Worm (Caenorhabditis elegans) whole organism, young adult: ENCODE data around the gene F28F8.7.

Experiments
- C17E4.6 ChIP-seq: fragments of 200-800 bp; sonication (Bioruptor generic); IDR thresholded peaks from 2 replicates; pipeline ENCODE4 v1.3.6; 2022; ENCODE audit warnings: missing genetic modification reagents, missing genetic modification characterization, missing compliant biosample characterization
- D2030.7 ChIP-seq: fragments of 200-800 bp; sonication (Bioruptor generic); IDR thresholded peaks from 2 replicates; pipeline ENCODE4 v1.3.6; 2022; ENCODE audit warnings: missing genetic modification reagents, missing genetic modification characterization, missing compliant biosample characterization
- F22D6.2 ChIP-seq: sonication (generic microtip); optimal IDR thresholded peaks from 2 replicates; lab custom pipeline; 2016; ENCODE audit warnings: mild to moderate bottlenecking, missing genetic modification characterization, missing compliant biosample characterization
- F23B12.7 ChIP-seq: sonication (generic microtip); optimal IDR thresholded peaks from 2 replicates; lab custom pipeline; 2017; ENCODE audit warnings: missing genetic modification characterization, mild to moderate bottlenecking, missing compliant biosample characterization, antibody characterized with exemption, moderate library complexity; ENCODE audit not compliant: insufficient read depth
- F33H1.4 ChIP-seq: fragments of 200-800 bp; sonication (Bioruptor generic); IDR thresholded peaks from 2 replicates; pipeline ENCODE4 v1.3.6; 2022; ENCODE audit warnings: missing genetic modification reagents, missing genetic modification characterization, missing compliant biosample characterization
- F55B11.4 ChIP-seq: sonication (generic microtip); optimal IDR thresholded peaks from 2 replicates; lab custom pipeline; 2016; ENCODE audit warnings: missing compliant biosample characterization, missing genetic modification characterization, borderline replicate concordance; ENCODE audit not compliant: insufficient read depth
- F57C9.4 ChIP-seq: sonication (generic microtip); optimal IDR thresholded peaks from 2 replicates; lab custom pipeline; 2017; ENCODE audit warnings: mild to moderate bottlenecking, missing genetic modification characterization, missing compliant biosample characterization
- Y53F4B.3 ChIP-seq: fragments of 200-800 bp; sonication (Bioruptor generic); IDR thresholded peaks from 2 replicates; pipeline ENCODE4 v1.3.6; 2022; ENCODE audit warnings: missing genetic modification reagents, missing genetic modification characterization, missing compliant biosample characterization
- Y79H2A.3 ChIP-seq: fragments of 200-800 bp; sonication (Bioruptor generic); conservative IDR thresholded peaks from 2 replicates; pipeline ENCODE4 v1.3.6; 2022; ENCODE audit warnings: missing genetic modification reagents, missing genetic modification characterization, missing compliant biosample characterization
- Y95B8A.8 ChIP-seq: fragments of 200-800 bp; sonication (Bioruptor generic); IDR thresholded peaks from 2 replicates; pipeline ENCODE4 v1.3.6; 2022; ENCODE audit warnings: missing genetic modification reagents, missing genetic modification characterization, missing compliant biosample characterization
- akir-1 ChIP-seq: fragments of 200-800 bp; sonication (Bioruptor generic); optimal IDR thresholded peaks from 2 replicates; lab custom pipeline; 2018; ENCODE audit warnings: mild to moderate bottlenecking, missing genetic modification characterization, moderate library complexity, missing compliant biosample characterization
- aptf-2 ChIP-seq: fragments of 200-800 bp; sonication (Bioruptor generic); conservative IDR thresholded peaks from 2 replicates; pipeline ENCODE4 v1.3.6; 2022; ENCODE audit warnings: missing genetic modification reagents, missing genetic modification characterization, missing compliant biosample characterization
- attf-3 ChIP-seq: fragments of 200-800 bp; sonication (Bioruptor generic); conservative IDR thresholded peaks from 2 replicates; pipeline ENCODE4 v1.3.6; 2022; ENCODE audit warnings: missing genetic modification reagents, missing genetic modification characterization, missing compliant biosample characterization
- attf-5 ChIP-seq: fragments of 200-800 bp; sonication (Bioruptor generic); optimal IDR thresholded peaks from 2 replicates; lab custom pipeline; 2018; ENCODE audit warnings: mild to moderate bottlenecking, missing genetic modification characterization, missing compliant biosample characterization
- attf-6 ChIP-seq: fragments of 200-800 bp; sonication (Bioruptor generic); IDR thresholded peaks from 2 replicates; pipeline ENCODE4 v1.3.6; 2022; ENCODE audit warnings: missing genetic modification reagents, missing genetic modification characterization, missing compliant biosample characterization
- bed-1 ChIP-seq: fragments of 200-800 bp; sonication (Bioruptor generic); IDR thresholded peaks from 2 replicates; pipeline ENCODE4 v1.3.6; 2022; ENCODE audit warnings: missing genetic modification reagents, missing genetic modification characterization, missing compliant biosample characterization
- bed-2 ChIP-seq: fragments of 200-800 bp; sonication (Bioruptor generic); IDR thresholded peaks from 2 replicates; pipeline ENCODE4 v1.3.6; 2022; ENCODE audit warnings: missing genetic modification reagents, missing genetic modification characterization, missing compliant biosample characterization
- ceh-100 ChIP-seq: fragments of 200-800 bp; sonication (Bioruptor generic); IDR thresholded peaks from 2 replicates; pipeline ENCODE4 v1.3.6; 2022; ENCODE audit warnings: missing genetic modification reagents, missing genetic modification characterization, missing compliant biosample characterization
- ceh-79 ChIP-seq: sonication (generic microtip); optimal IDR thresholded peaks from 2 replicates; lab custom pipeline; 2017; ENCODE audit warnings: mild to moderate bottlenecking, missing genetic modification characterization, missing compliant biosample characterization
- ceh-91 ChIP-seq: fragments of 200-800 bp; sonication (Bioruptor generic); IDR thresholded peaks from 2 replicates; pipeline ENCODE4 v1.3.6; 2022; ENCODE audit warnings: missing genetic modification reagents, missing genetic modification characterization, missing compliant biosample characterization
- egl-18 ChIP-seq: fragments of 200-800 bp; sonication (Bioruptor generic); IDR thresholded peaks from 2 replicates; pipeline ENCODE4 v1.3.6; 2022; ENCODE audit warnings: missing genetic modification reagents, missing genetic modification characterization, missing compliant biosample characterization
- egl-44 ChIP-seq: fragments of 200-800 bp; sonication (Bioruptor generic); IDR thresholded peaks from 2 replicates; pipeline ENCODE4 v1.3.6; 2022; ENCODE audit warnings: missing genetic modification reagents, missing genetic modification characterization, missing compliant biosample characterization
- him-1 ChIP-seq: sonication (generic microtip); optimal IDR thresholded peaks from 2 replicates; lab custom pipeline; 2016; ENCODE audit warnings: missing genotype, missing genetic modification reagents, missing genetic modification characterization, missing compliant biosample characterization
- hsf-1 ChIP-seq: fragments of 200-800 bp; sonication (Bioruptor generic); IDR thresholded peaks from 2 replicates; pipeline ENCODE4 v1.3.6; 2022; ENCODE audit warnings: missing genetic modification reagents, missing genetic modification characterization, missing compliant biosample characterization
- lsl-1 ChIP-seq: fragments of 200-800 bp; sonication (Bioruptor generic); optimal IDR thresholded peaks from 2 replicates; lab custom pipeline; 2018; ENCODE audit warnings: mild to moderate bottlenecking, missing genetic modification characterization, moderate library complexity, missing compliant biosample characterization
- madf-8 ChIP-seq: fragments of 200-800 bp; sonication (Bioruptor generic); conservative IDR thresholded peaks from 2 replicates; pipeline ENCODE4 v1.3.6; 2022; ENCODE audit warnings: missing genetic modification reagents, missing genetic modification characterization, missing compliant biosample characterization
- nfya-2 ChIP-seq: fragments of 200-800 bp; sonication (Bioruptor generic); IDR thresholded peaks from 2 replicates; pipeline ENCODE4 v1.3.6; 2022; ENCODE audit warnings: missing genetic modification reagents, missing genetic modification characterization, missing compliant biosample characterization
- nfyb-1 ChIP-seq: fragments of 200-800 bp; sonication (Bioruptor generic); IDR thresholded peaks from 2 replicates; pipeline ENCODE4 v1.3.6; 2022; ENCODE audit warnings: missing genetic modification reagents, missing genetic modification characterization, missing compliant biosample characterization
- nhr-120 ChIP-seq: fragments of 200-800 bp; sonication (Bioruptor generic); IDR thresholded peaks from 2 replicates; pipeline ENCODE4 v1.3.6; 2022; ENCODE audit warnings: missing genetic modification characterization, missing compliant biosample characterization
- nhr-80 ChIP-seq: sonication (generic microtip); optimal IDR thresholded peaks from 2 replicates; lab custom pipeline; 2016; ENCODE audit warnings: missing genetic modification characterization, missing compliant biosample characterization
- nhr-90 ChIP-seq: sonication (generic microtip); optimal IDR thresholded peaks from 2 replicates; lab custom pipeline; 2016; ENCODE audit warnings: missing genotype, mild to moderate bottlenecking, missing genetic modification characterization, missing compliant biosample characterization
- rcor-1 ChIP-seq: fragments of 200-800 bp; sonication (Bioruptor generic); IDR thresholded peaks from 2 replicates; pipeline ENCODE4 v1.3.6; 2022; ENCODE audit warnings: missing genetic modification reagents, missing genetic modification characterization, missing compliant biosample characterization
- rec-8 ChIP-seq, 2 experiments: sonication (generic microtip); optimal IDR thresholded peaks; 2 replicates each; lab custom pipeline; 2016; ENCODE audit warnings: mild to moderate bottlenecking in 2 of 2, missing genetic modification characterization in 2 of 2, missing genetic modification reagents in 2 of 2, missing genotype in 2 of 2, missing biosample characterization in 1 of 2, missing compliant biosample characterization in 1 of 2, moderate library complexity in 1 of 2
- repo-1 ChIP-seq: sonication (generic microtip); optimal IDR thresholded peaks from 2 replicates; lab custom pipeline; 2017; ENCODE audit warnings: mild to moderate bottlenecking, missing genetic modification characterization, missing compliant biosample characterization
- snpc-4 ChIP-seq, 5 experiments: fragments of 150-350 bp in 1 of 5; sonication (generic microtip) in 4 of 5; optimal IDR thresholded peaks; 2 replicates each; lab custom pipeline; 2014 to 2018; ENCODE audit warnings: missing genetic modification characterization in 5 of 5, missing biosample characterization in 3 of 5, antibody characterized with exemption in 2 of 5, mild to moderate bottlenecking in 2 of 5, missing compliant biosample characterization in 2 of 5, missing genotype in 2 of 5, moderate library complexity in 2 of 5, missing genetic modification reagents in 1 of 5
- somi-1 ChIP-seq: fragments of 200-800 bp; sonication (Bioruptor generic); optimal IDR thresholded peaks from 2 replicates; lab custom pipeline; 2018; ENCODE audit warnings: mild to moderate bottlenecking, missing genetic modification characterization, missing compliant biosample characterization
- tlf-1 ChIP-seq: fragments of 200-800 bp; sonication (Bioruptor generic); optimal IDR thresholded peaks from 2 replicates; lab custom pipeline; 2018; ENCODE audit warnings: mild to moderate bottlenecking, missing genetic modification characterization, missing compliant biosample characterization
- ztf-28 ChIP-seq: fragments of 200-800 bp; sonication (Bioruptor generic); IDR thresholded peaks from 2 replicates; pipeline ENCODE4 v1.3.6; 2022; ENCODE audit warnings: missing genetic modification reagents, missing genetic modification characterization, missing compliant biosample characterization
- ztf-3 ChIP-seq: fragments of 200-800 bp; sonication (Bioruptor generic); optimal IDR thresholded peaks from 2 replicates; lab custom pipeline; 2018; ENCODE audit warnings: mild to moderate bottlenecking, missing genetic modification characterization, missing compliant biosample characterization

Gene F28F8.7

ce11 chrV:15590183-15590667, at the start of gene F28F8.7 (continued):
- TF ChIP-seq Y79H2A.3, result peak; percentile 45
- peak; percentile 81 for TF ChIP-seq repo-1 (tag; lab: Kevin White, UChicago)
- TF ChIP-seq Y95B8A.8 (GFP tag; lab: Robert Waterston, UW), result peak; percentile 79
- TF ChIP-seq egl-44 (GFP tag; lab: Robert Waterston, UW), result 0 out of 2 replicates have a peak, but pooled peaks have one; percentile 30
- peak; percentile 18 for TF ChIP-seq akir-1 (GFP tag; lab: Kevin White, UChicago)
- TF ChIP-seq egl-18 (GFP tag; lab: Robert Waterston, UW), result 0 out of 2 replicates have a peak, but pooled peaks have one; percentile 25
- peak; percentile 88 for TF ChIP-seq attf-3
- TF ChIP-seq attf-5 (GFP tag; lab: Kevin White, UChicago), result peak; percentile 81
- TF ChIP-seq somi-1, result peak; percentile 38
- TF ChIP-seq ztf-28 (GFP tag; lab: Robert Waterston, UW), result peak; percentile 90
- peak; percentile 64; the same call in 1 of the 2 replicates for TF ChIP-seq aptf-2 (GFP tag; lab: Robert Waterston, UW)
- peak; percentile 34 for TF ChIP-seq nhr-90 (tag; lab: Kevin White, UChicago)
- TF ChIP-seq rcor-1, result peak; percentile 68; the same call in 1 of the 2 replicates
- TF ChIP-seq hsf-1 (GFP tag; lab: Robert Waterston, UW), result peak; percentile 65
- TF ChIP-seq attf-6 (GFP tag; lab: Robert Waterston, UW), result peak; percentile 48; the same call in 1 of the 2 replicates
- TF ChIP-seq nfyb-1 (GFP tag; lab: Robert Waterston, UW), result peak; percentile 92
- TF ChIP-seq madf-8 (GFP tag; lab: Robert Waterston, UW), result peak; percentile 40; the same call in 1 of the 2 replicates
- TF ChIP-seq rec-8 (tag; optimal IDR thresholded peaks at IDR 0.05; lab: Kevin White, UChicago), result peak; percentile 26 to 55
- TF ChIP-seq F33H1.4 (GFP tag; lab: Robert Waterston, UW), result peak; percentile 71

ce11 chrV:15638853-15639252, 48.4 kb upstream of the F28F8.7 start, which contains the start of gene srz-44:
Gene srz-44, minus strand, starts transcription at chrV:15638953.
- TF ChIP-seq F57C9.4 (tag; lab: Kevin White, UChicago), result no peak
- no peak for TF ChIP-seq lsl-1 (GFP tag; lab: Kevin White, UChicago)
- TF ChIP-seq F55B11.4 (tag; lab: Kevin White, UChicago), result no peak
- TF ChIP-seq bed-2 (GFP tag; lab: Robert Waterston, UW), result no peak
- TF ChIP-seq ceh-79 (tag; lab: Kevin White, UChicago), result no peak
- no peak for TF ChIP-seq F22D6.2 (tag; lab: Kevin White, UChicago)
- TF ChIP-seq nhr-120 (GFP tag; lab: Robert Waterston, UW), result no peak
- no peak for TF ChIP-seq F23B12.7 (tag; lab: Kevin White, UChicago)
- TF ChIP-seq ceh-100 (GFP tag; lab: Robert Waterston, UW), result no peak
- no peak for TF ChIP-seq him-1 (tag; lab: Kevin White, UChicago)
- TF ChIP-seq C17E4.6, result no peak
- no peak for TF ChIP-seq ztf-28 (GFP tag; lab: Robert Waterston, UW)
- TF ChIP-seq ztf-3 (GFP tag; lab: Kevin White, UChicago), result no peak
- TF ChIP-seq madf-8 (GFP tag; lab: Robert Waterston, UW), result no peak
- TF ChIP-seq tlf-1 (GFP tag; lab: Kevin White, UChicago), result no peak
- no peak for TF ChIP-seq ceh-91 (GFP tag; lab: Robert Waterston, UW)
- TF ChIP-seq Y53F4B.3 (GFP tag; lab: Robert Waterston, UW), result no peak

- TF ChIP-seq nfya-2 (GFP tag; lab: Robert Waterston, UW), result no peak
- TF ChIP-seq snpc-4 (GFP tag; optimal IDR thresholded peaks at IDR 0.05; lab: Kevin White, UChicago), result no peak
- no peak for TF ChIP-seq snpc-4 (tag; optimal IDR thresholded peaks at IDR 0.05; lab: Kevin White, UChicago)
- TF ChIP-seq bed-1, result no peak
- TF ChIP-seq D2030.7 (GFP tag; lab: Robert Waterston, UW), result no peak
- TF ChIP-seq nhr-80, result no peak
- TF ChIP-seq Y79H2A.3, result no peak
These were observed 39.1 kb upstream of the F28F8.7 start, which contains the start of gene str-248 for ce11 chrV:15629543-15629942. Gene str-248, minus strand, starts transcription at chrV:15629643.
